Fruit fly (Drosophila melanogaster) whole organism, prepupa: ENCODE data around the gene Ubi-p5E.

Experiments used
- CG11762 ChIP-seq: fragments of 200-800 bp; sonication (Bioruptor generic); optimal IDR thresholded peaks from 3 replicates; lab custom pipeline; 2016; ENCODE audit warnings: missing biosample characterization, missing genetic modification characterization; ENCODE audit not compliant: insufficient read depth
- CG11902 ChIP-seq: fragments of 200-800 bp; sonication (Bioruptor generic); optimal IDR thresholded peaks from 3 replicates; lab custom pipeline; 2016; ENCODE audit warnings: missing biosample characterization, missing genetic modification characterization
- CG3032 ChIP-seq: fragments of 200-800 bp; optimal IDR thresholded peaks from 2 replicates; lab custom pipeline; 2019; ENCODE audit warnings: missing biosample characterization, mild to moderate bottlenecking, missing genetic modification characterization, moderate library complexity
- CG8632 ChIP-seq: fragments of 200-800 bp; sonication (Bioruptor generic); optimal IDR thresholded peaks from 3 replicates; lab custom pipeline; 2016; ENCODE audit warnings: missing biosample characterization, missing genetic modification characterization
- Ets96B ChIP-seq: fragments of 200-800 bp; optimal IDR thresholded peaks from 2 replicates; lab custom pipeline; 2019; ENCODE audit warnings: missing biosample characterization, mild to moderate bottlenecking, missing genetic modification characterization, moderate library complexity
- Met ChIP-seq: fragments of 200-800 bp; sonication (Bioruptor generic); optimal IDR thresholded peaks from 3 replicates; lab custom pipeline; 2016; ENCODE audit warnings: missing biosample characterization, missing genetic modification characterization
- OdsH ChIP-seq: fragments of 200-800 bp; sonication (Bioruptor generic); optimal IDR thresholded peaks from 3 replicates; lab custom pipeline; 2016; ENCODE audit warnings: missing biosample characterization, missing genetic modification characterization
- achi ChIP-seq: fragments of 200-800 bp; sonication (Bioruptor generic); optimal IDR thresholded peaks from 3 replicates; lab custom pipeline; 2016; ENCODE audit warnings: missing biosample characterization, missing genetic modification characterization
- lz ChIP-seq: fragments of 200-800 bp; sonication (Bioruptor generic); optimal IDR thresholded peaks from 3 replicates; lab custom pipeline; 2016; ENCODE audit warnings: missing biosample characterization, missing genetic modification characterization
- spab ChIP-seq: fragments of 200-800 bp; sonication (Bioruptor generic); optimal IDR thresholded peaks from 2 replicates; lab custom pipeline; 2017; ENCODE audit warnings: missing biosample characterization, mild to moderate bottlenecking, missing genetic modification characterization, missing genetic modification reagents

- TF ChIP-seq CG8632 (GFP tag; lab: Kevin White, UChicago) (no peak), Met (no peak), CG11762 (GFP tag; lab: Kevin White, UChicago) (no peak), spab (no peak), CG11902 (GFP tag; lab: Kevin White, UChicago) (no peak), achi (GFP tag; lab: Kevin White, UChicago) (no peak), CG3032 (tag; lab: Kevin White, UChicago) (no peak), OdsH (GFP tag; lab: Kevin White, UChicago) (no peak), lz (GFP tag; lab: Kevin White, UChicago) (peak; percentile 32), Ets96B (no peak)
Observed at dm6 chrX:6287842-6288241, 8.4 kb upstream of the Ubi-p5E start, which contains the start of the genes Top3beta and wuho.
